Worm (Caenorhabditis elegans): ENCODE data around the gene clec-85.

The clec-85 gene

DNA sequence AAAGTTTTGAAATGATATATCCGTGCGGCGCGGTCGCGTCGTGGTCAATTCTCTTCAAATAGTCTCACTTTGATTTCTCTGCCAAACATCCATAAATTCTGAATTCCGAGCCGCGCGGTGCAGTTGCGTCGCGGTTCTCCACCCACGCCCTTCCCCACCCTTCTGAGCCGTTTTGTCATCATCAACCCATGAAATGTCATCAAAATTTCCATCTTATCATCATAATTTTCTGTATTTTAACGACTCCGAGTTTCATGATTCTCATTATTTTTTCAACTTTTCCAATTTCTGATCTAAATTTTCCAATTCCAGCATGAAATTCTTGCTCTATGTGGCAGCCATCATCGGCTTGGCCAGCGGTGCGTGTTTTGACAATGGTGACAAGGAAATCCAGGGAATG is 8.5 kb upstream of the clec-85 start, which contains the start of gene clec-84:
Gene clec-84, plus strand, starts transcription at position 301 of the 400 bp plus-strand sequence.
- TF ChIP-seq elt-2 (tag; optimal IDR thresholded peaks at IDR 0.05) (peak; percentile 2), skn-1 (tag; optimal IDR thresholded peaks at IDR 0.05) (no peak), daf-12 (tag; optimal IDR thresholded peaks at IDR 0.05) (no peak)

DNA sequence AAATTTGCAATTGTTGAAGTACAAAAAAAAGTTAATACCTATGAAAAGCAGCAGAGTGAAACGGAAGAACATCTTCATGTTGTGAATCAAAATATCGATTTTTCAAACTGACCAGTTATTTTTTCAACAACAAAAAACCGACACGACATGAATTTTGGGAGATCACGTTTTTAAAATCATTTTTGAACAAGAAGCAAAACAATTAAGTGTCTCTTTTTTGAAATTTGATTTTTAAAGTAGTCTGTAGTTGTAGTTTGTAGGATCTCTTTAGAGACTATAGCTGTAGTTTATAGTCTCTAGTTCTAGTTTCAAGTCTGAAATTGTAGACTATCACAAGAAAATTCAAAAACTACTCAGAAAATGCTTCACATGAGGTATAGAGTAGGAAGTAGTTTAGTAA is 6.8 kb upstream of the clec-85 start, which contains the start of gene Y54G2A.15:
Gene Y54G2A.15, minus strand, starts transcription at position 101 of the 400 bp plus-strand sequence.
- TF ChIP-seq nhr-12 (tag; optimal IDR thresholded peaks at IDR 0.05) (no peak), fos-1 (tag; optimal IDR thresholded peaks at IDR 0.05) (no peak), eor-1 (tag; optimal IDR thresholded peaks at IDR 0.05) (no peak), nhr-23 (tag; optimal IDR thresholded peaks at IDR 0.05) (no peak), ceh-16 (tag; optimal IDR thresholded peaks at IDR 0.05) (no peak), ceh-82 (tag; optimal IDR thresholded peaks at IDR 0.05) (no peak), nhr-11 (tag; optimal IDR thresholded peaks at IDR 0.05) (no peak), egl-5 (tag; optimal IDR thresholded peaks at IDR 0.05) (no peak), jun-1 (tag; optimal IDR thresholded peaks at IDR 0.05) (no peak), ZK546.5 (tag; optimal IDR thresholded peaks at IDR 0.05) (no peak), zag-1 (tag; optimal IDR thresholded peaks at IDR 0.05) (no peak), pha-4 (tag; optimal IDR thresholded peaks at IDR 0.05) (no peak)

DNA sequence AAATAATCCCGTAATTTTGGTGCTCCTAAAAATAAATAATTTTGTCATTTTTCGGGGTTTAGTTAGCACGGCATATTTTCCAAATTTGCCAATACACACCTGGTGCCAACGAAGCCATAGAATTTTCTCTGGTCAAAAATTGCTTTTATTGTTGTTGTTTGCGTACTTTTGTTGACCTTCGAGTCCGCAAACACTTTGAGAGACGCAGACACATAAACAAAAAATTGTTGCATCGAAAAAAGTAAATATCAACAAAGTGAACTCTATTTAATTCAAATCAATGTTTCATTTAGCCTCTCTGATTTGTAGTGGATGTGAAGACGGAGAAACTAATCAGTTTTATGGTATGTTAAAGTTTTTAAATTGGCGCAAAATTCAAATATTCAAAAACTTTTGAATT is 4.4 kb upstream of the clec-85 start, which contains the start of gene Y54G2A.40:
Gene Y54G2A.40, plus strand, starts transcription at position 213 of the 400 bp plus-strand sequence.
- TF ChIP-seq nhr-23 (tag; optimal IDR thresholded peaks at IDR 0.05): no peak
- peak; percentile 9 for TF ChIP-seq elt-2 (tag; optimal IDR thresholded peaks at IDR 0.05)
- peak; percentile 98 for TF ChIP-seq pha-4 (tag; optimal IDR thresholded peaks at IDR 0.05)
- no peak for TF ChIP-seq nhr-12 (tag; optimal IDR thresholded peaks at IDR 0.05)
- TF ChIP-seq lin-15B (tag; optimal IDR thresholded peaks at IDR 0.05): peak; percentile 36
- no peak for TF ChIP-seq ceh-9 (tag; optimal IDR thresholded peaks at IDR 0.05)

DNA sequence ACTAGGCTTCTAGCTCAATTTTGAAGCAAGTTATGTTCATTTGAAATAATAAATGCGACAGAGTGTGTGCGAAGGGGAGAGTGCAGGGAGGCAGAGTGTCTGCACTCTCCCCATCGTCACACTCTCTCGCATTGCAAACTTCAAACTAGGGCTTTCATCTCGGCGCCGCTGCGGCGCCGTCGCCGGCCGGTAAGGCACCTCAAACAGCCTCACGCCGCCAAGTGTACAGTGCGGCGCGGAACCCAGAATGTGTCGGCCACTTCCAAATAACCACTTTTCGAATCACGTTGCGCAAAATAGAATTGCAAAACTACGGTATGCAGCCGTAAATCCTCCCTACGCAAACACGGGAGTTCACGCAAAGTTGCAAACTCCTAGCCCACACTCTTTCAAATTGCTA is 1.4 kb upstream of the clec-85 start:
- no peak for TF ChIP-seq unc-62 (GFP tag; optimal IDR thresholded peaks at IDR 0.05)
- TF ChIP-seq elt-3 (tag; optimal IDR thresholded peaks at IDR 0.05): no peak
- TF ChIP-seq zag-1 (tag; optimal IDR thresholded peaks at IDR 0.05): no peak
- no peak for TF ChIP-seq nhr-237 (tag; optimal IDR thresholded peaks at IDR 0.05)
- no peak for TF ChIP-seq fkh-2 (tag; optimal IDR thresholded peaks at IDR 0.05)
- TF ChIP-seq R02D3.7 (tag; optimal IDR thresholded peaks at IDR 0.05): no peak
- no peak for TF ChIP-seq hmg-11 (tag; optimal IDR thresholded peaks at IDR 0.05)
- no peak for TF ChIP-seq jun-1 (tag; optimal IDR thresholded peaks at IDR 0.05)
- TF ChIP-seq ztf-4 (tag; optimal IDR thresholded peaks at IDR 0.05): no peak
- TF ChIP-seq egl-27 (tag; optimal IDR thresholded peaks at IDR 0.05): no peak
- no peak for TF ChIP-seq mml-1 (tag; optimal IDR thresholded peaks at IDR 0.05)
- TF ChIP-seq snpc-4 (tag; optimal IDR thresholded peaks at IDR 0.05): no peak

DNA sequence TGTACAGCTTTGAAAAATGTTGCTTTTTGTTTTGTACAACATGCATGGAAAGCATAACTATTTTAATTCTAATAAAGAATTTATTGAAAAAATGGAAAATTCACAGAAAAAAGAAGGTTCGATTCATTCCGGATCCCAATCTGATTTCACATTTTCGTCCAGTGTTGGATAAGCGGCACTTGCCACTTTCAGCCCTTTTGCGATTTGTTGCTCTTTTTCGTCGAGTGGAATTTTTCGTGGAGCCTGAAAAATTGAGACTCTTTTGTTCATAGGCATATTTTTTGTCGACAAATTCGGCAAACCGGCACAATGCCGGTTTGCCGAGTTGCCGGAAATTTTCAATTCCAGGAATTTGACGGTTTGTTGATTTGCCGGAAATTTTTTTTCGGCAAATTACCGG is 939 bp downstream of the clec-85 start:
- TF ChIP-seq ztf-11 (tag; optimal IDR thresholded peaks at IDR 0.05): no peak
- TF ChIP-seq nhr-28 (tag; optimal IDR thresholded peaks at IDR 0.05): no peak
- no peak for TF ChIP-seq aly-2 (tag; optimal IDR thresholded peaks at IDR 0.05)

DNA sequence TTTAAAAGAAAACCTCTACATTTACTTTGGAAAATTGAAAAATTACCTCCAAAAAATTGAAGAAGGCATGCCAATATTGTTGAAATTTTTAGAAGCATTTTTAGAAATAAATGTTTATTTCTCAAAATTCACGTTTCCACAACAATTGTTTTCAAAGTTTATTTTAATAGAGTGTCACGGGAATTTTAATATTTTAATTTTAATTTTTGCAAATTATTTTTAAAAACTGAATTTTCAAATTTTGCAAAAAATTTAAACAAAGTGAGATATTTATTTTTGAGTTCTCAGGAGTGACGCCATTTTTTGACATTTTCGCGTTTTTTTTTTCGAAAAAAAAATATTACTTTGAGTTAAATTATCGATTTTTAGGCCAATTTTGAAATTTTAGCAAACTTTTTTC is 2.5 kb downstream of the clec-85 start, which contains the start of gene Y54G2A.49:
Gene Y54G2A.49, minus strand, starts transcription at position 101 of the 400 bp plus-strand sequence.
- TF ChIP-seq ztf-11 (tag; optimal IDR thresholded peaks at IDR 0.05) (no peak), pqm-1 (tag; optimal IDR thresholded peaks at IDR 0.05) (no peak), elt-1 (tag; optimal IDR thresholded peaks at IDR 0.05) (no peak), nhr-237 (tag; optimal IDR thresholded peaks at IDR 0.05) (no peak), mdl-1 (tag; optimal IDR thresholded peaks at IDR 0.05) (no peak), lin-39 (tag; optimal IDR thresholded peaks at IDR 0.05) (no peak), egl-5 (tag; optimal IDR thresholded peaks at IDR 0.05) (no peak), eor-1 (tag; optimal IDR thresholded peaks at IDR 0.05) (no peak), hmg-11 (tag; optimal IDR thresholded peaks at IDR 0.05) (no peak), nhr-28 (tag; optimal IDR thresholded peaks at IDR 0.05) (no peak), elt-2 (tag; optimal IDR thresholded peaks at IDR 0.05) (no peak), fos-1 (tag; optimal IDR thresholded peaks at IDR 0.05) (no peak), daf-12 (tag; optimal IDR thresholded peaks at IDR 0.05) (no peak), zag-1 (tag; optimal IDR thresholded peaks at IDR 0.05) (no peak), ceh-16 (tag; optimal IDR thresholded peaks at IDR 0.05) (no peak), tbx-2 (tag; optimal IDR thresholded peaks at IDR 0.05) (no peak), nhr-12 (tag; optimal IDR thresholded peaks at IDR 0.05) (no peak), nhr-67 (tag; optimal IDR thresholded peaks at IDR 0.05) (no peak), aly-2 (tag; optimal IDR thresholded peaks at IDR 0.05) (no peak), lin-15B (tag; optimal IDR thresholded peaks at IDR 0.05) (no peak)

Data from whole organism, L3 larva.